Fruit fly (Drosophila melanogaster) whole organism, embryonic: Measurements from ENCODE around the gene Prx4.

Source experiments
- ATbp ChIP-seq: fragments of 200-800 bp; sonication (Bioruptor generic); optimal IDR thresholded peaks from 2 replicates; lab custom pipeline; 2017; ENCODE audit warnings: missing biosample characterization, mild to moderate bottlenecking, missing genetic modification characterization, missing genetic modification reagents
- Adf1 ChIP-seq: fragments of 200-800 bp; sonication (Bioruptor generic); IDR thresholded peaks from 2 replicates; pipeline ENCODE4 v1.3.6; 2022; ENCODE audit warnings: missing biosample characterization, missing genetic modification characterization
- Aef1 ChIP-seq: fragments of 200-800 bp; sonication (Bioruptor generic); IDR thresholded peaks from 3 replicates; pipeline ENCODE4 v1.3.6; 2022; ENCODE audit warnings: missing biosample characterization, missing genetic modification characterization
- Awh ChIP-seq: fragments of 200-800 bp; sonication (Bioruptor generic); IDR thresholded peaks from 2 replicates; pipeline ENCODE4, ENCODE4 v1.3.6; 2022; ENCODE audit warnings: missing biosample characterization, missing genetic modification characterization
- CG10979 ChIP-seq: fragments of 200-800 bp; sonication (Bioruptor generic); optimal IDR thresholded peaks from 2 replicates; lab custom pipeline; 2018; ENCODE audit warnings: missing biosample characterization, mild to moderate bottlenecking, missing genetic modification characterization, moderate library complexity
- CG14014 ChIP-seq: fragments of 200-800 bp; sonication (Bioruptor generic); IDR thresholded peaks from 2 replicates; pipeline ENCODE4 v1.3.6; 2022; ENCODE audit warnings: missing biosample characterization, missing genetic modification characterization
- CG15696 ChIP-seq: fragments of 200-800 bp; sonication (Bioruptor generic); optimal IDR thresholded peaks from 2 replicates; lab custom pipeline; 2019; ENCODE audit warnings: missing biosample characterization, mild to moderate bottlenecking, missing genetic modification characterization, moderate library complexity
- CG17361 ChIP-seq: fragments of 200-800 bp; sonication (Bioruptor generic); IDR thresholded peaks from 3 replicates; pipeline ENCODE4 v1.3.6; 2022; ENCODE audit warnings: missing biosample characterization, missing genetic modification characterization
- CG18599 ChIP-seq: fragments of 200-800 bp; sonication (Bioruptor generic); optimal IDR thresholded peaks from 3 replicates; lab custom pipeline; 2017; ENCODE audit warnings: missing biosample characterization, missing genetic modification characterization, mild to moderate bottlenecking, moderate library complexity, missing genetic modification reagents
- CG2889 ChIP-seq: fragments of 200-800 bp; sonication (Bioruptor generic); IDR thresholded peaks from 3 replicates; pipeline ENCODE4 v1.3.6; 2022; ENCODE audit warnings: missing biosample characterization, missing genetic modification characterization
- CG30020 ChIP-seq: fragments of 200-800 bp; optimal IDR thresholded peaks from 2 replicates; lab custom pipeline; 2019; ENCODE audit warnings: missing biosample characterization, mild to moderate bottlenecking, missing genetic modification characterization, moderate library complexity
- CG30431 ChIP-seq: fragments of 200-800 bp; sonication (Bioruptor generic); optimal IDR thresholded peaks from 2 replicates; lab custom pipeline; 2017; ENCODE audit warnings: missing biosample characterization, missing genetic modification characterization
- CG34422 ChIP-seq: fragments of 200-800 bp; sonication (Bioruptor generic); IDR thresholded peaks from 3 replicates; pipeline ENCODE4 v1.3.6; 2022; ENCODE audit warnings: missing biosample characterization, missing genetic modification characterization
- CG3838 ChIP-seq: fragments of 200-800 bp; sonication (Bioruptor generic); optimal IDR thresholded peaks from 3 replicates; lab custom pipeline; 2016; ENCODE audit warnings: missing biosample characterization, missing genetic modification characterization
- CG6654 ChIP-seq: fragments of 200-800 bp; sonication (Bioruptor generic); optimal IDR thresholded peaks from 2 replicates; lab custom pipeline; 2017; ENCODE audit warnings: missing biosample characterization, mild to moderate bottlenecking, missing genetic modification characterization
- CG7963 ChIP-seq: fragments of 200-800 bp; sonication (Bioruptor generic); IDR thresholded peaks from 3 replicates; pipeline ENCODE4 v1.3.6; 2022; ENCODE audit warnings: missing biosample characterization, missing genetic modification characterization; ENCODE audit not compliant: partially characterized antibody
- Dek ChIP-seq: fragments of 200-800 bp; sonication (Bioruptor generic); optimal IDR thresholded peaks from 3 replicates; lab custom pipeline; 2019; ENCODE audit warnings: missing biosample characterization, mild to moderate bottlenecking, missing genetic modification characterization, moderate library complexity
- Doc3 ChIP-seq: fragments of 200-800 bp; sonication (Bioruptor generic); IDR thresholded peaks from 3 replicates; pipeline ENCODE4 v1.3.6; 2022; ENCODE audit warnings: missing biosample characterization, missing genetic modification characterization; ENCODE audit not compliant: partially characterized antibody
- Kr ChIP-seq: fragments of 200-800 bp; sonication (Bioruptor generic); optimal IDR thresholded peaks from 2 replicates; lab custom pipeline; 2017; ENCODE audit warnings: missing biosample characterization, mild to moderate bottlenecking, missing genetic modification characterization
- NC2β ChIP-seq: fragments of 200-800 bp; sonication (Bioruptor generic); optimal IDR thresholded peaks from 2 replicates; lab custom pipeline; 2016; ENCODE audit warnings: missing biosample characterization, missing genetic modification characterization
- Oli ChIP-seq: fragments of 200-800 bp; sonication (Bioruptor generic); optimal IDR thresholded peaks from 2 replicates; lab custom pipeline; 2018; ENCODE audit warnings: missing biosample characterization, mild to moderate bottlenecking, missing genetic modification characterization, moderate library complexity
- Ravus ChIP-seq: fragments of 200-800 bp; sonication (Bioruptor generic); IDR thresholded peaks from 2 replicates; pipeline ENCODE4 v1.3.6; 2022; ENCODE audit warnings: missing biosample characterization, missing genetic modification characterization
- Rfx ChIP-seq: fragments of 200-800 bp; sonication (Bioruptor generic); IDR thresholded peaks from 2 replicates; pipeline ENCODE4 v1.3.6; 2022; ENCODE audit warnings: missing biosample characterization, missing genetic modification characterization
- Six4 ChIP-seq: fragments of 200-800 bp; sonication (Bioruptor generic); optimal IDR thresholded peaks from 2 replicates; lab custom pipeline; 2016; ENCODE audit warnings: missing biosample characterization, missing genetic modification characterization
- Spps ChIP-seq: fragments of 200-800 bp; sonication (Bioruptor generic); optimal IDR thresholded peaks from 2 replicates; lab custom pipeline; 2018; ENCODE audit warnings: missing biosample characterization, mild to moderate bottlenecking, missing genetic modification characterization
- Sry-β ChIP-seq: fragments of 200-800 bp; sonication (Bioruptor generic); optimal IDR thresholded peaks from 2 replicates; lab custom pipeline; 2018; ENCODE audit warnings: missing biosample characterization, mild to moderate bottlenecking, missing genetic modification characterization, moderate library complexity
- ac ChIP-seq: fragments of 200-800 bp; sonication (Bioruptor generic); optimal IDR thresholded peaks from 3 replicates; lab custom pipeline; 2017; ENCODE audit warnings: missing biosample characterization, mild to moderate bottlenecking, missing genetic modification characterization
- ara ChIP-seq: fragments of 200-800 bp; sonication (Bioruptor generic); IDR thresholded peaks from 2 replicates; pipeline ENCODE4 v1.3.6; 2022; ENCODE audit warnings: missing biosample characterization, missing genetic modification characterization
- bsh ChIP-seq, 2 experiments: fragments of 200-800 bp; sonication (Bioruptor generic); optimal IDR thresholded peaks; 2 replicates each; lab custom pipeline; 2017 to 2018; ENCODE audit warnings: mild to moderate bottlenecking in 2 of 2, missing biosample characterization in 2 of 2, missing genetic modification characterization in 2 of 2, moderate library complexity in 1 of 2
- corto ChIP-seq: fragments of 200-800 bp; sonication (Bioruptor generic); optimal IDR thresholded peaks from 2 replicates; lab custom pipeline; 2016; ENCODE audit warnings: missing biosample characterization, mild to moderate bottlenecking, missing genetic modification characterization, moderate library complexity
- da ChIP-seq: fragments of 200-800 bp; sonication (Bioruptor generic); optimal IDR thresholded peaks from 2 replicates; lab custom pipeline; 2016; ENCODE audit warnings: missing biosample characterization, missing genetic modification characterization
- gsb ChIP-seq: fragments of 200-800 bp; sonication (Bioruptor generic); IDR thresholded peaks from 2 replicates; pipeline ENCODE4 v1.3.6; 2022; ENCODE audit warnings: missing biosample characterization, missing genetic modification characterization
- gt ChIP-seq: fragments of 200-800 bp; sonication (Bioruptor generic); IDR thresholded peaks from 2 replicates; pipeline ENCODE4 v1.3.6; 2022; ENCODE audit warnings: missing biosample characterization, missing genetic modification characterization
- hth ChIP-seq: fragments of >200 bp; optimal IDR thresholded peaks from 2 replicates; lab custom pipeline; 2017; ENCODE audit warnings: inconsistent platforms
- jing ChIP-seq: fragments of 200-800 bp; sonication (Bioruptor generic); optimal IDR thresholded peaks from 2 replicates; lab custom pipeline; 2018; ENCODE audit warnings: missing biosample characterization, mild to moderate bottlenecking, missing genetic modification characterization
- jumu ChIP-seq: fragments of 200-800 bp; sonication (Bioruptor generic); optimal IDR thresholded peaks from 3 replicates; lab custom pipeline; 2016; ENCODE audit warnings: missing biosample characterization, missing genetic modification characterization
- kay ChIP-seq: fragments of 200-800 bp; sonication (Bioruptor generic); optimal IDR thresholded peaks from 2 replicates; lab custom pipeline; 2016; ENCODE audit warnings: missing biosample characterization, missing genetic modification characterization
- lab ChIP-seq: fragments of 200-800 bp; sonication (Bioruptor generic); optimal IDR thresholded peaks from 3 replicates; lab custom pipeline; 2017; ENCODE audit warnings: missing biosample characterization, missing genetic modification characterization, mild to moderate bottlenecking, moderate library complexity, missing genetic modification reagents
- mam ChIP-seq: fragments of 200-800 bp; sonication (Bioruptor generic); optimal IDR thresholded peaks from 3 replicates; lab custom pipeline; 2016; ENCODE audit warnings: missing biosample characterization, missing genetic modification characterization
- nmo ChIP-seq: fragments of 200-800 bp; sonication (Bioruptor generic); optimal IDR thresholded peaks from 2 replicates; lab custom pipeline; 2018; ENCODE audit warnings: missing biosample characterization, mild to moderate bottlenecking, missing genetic modification characterization, moderate library complexity
- nom ChIP-seq: fragments of 200-800 bp; sonication (Bioruptor generic); optimal IDR thresholded peaks from 2 replicates; lab custom pipeline; 2017; ENCODE audit warnings: missing biosample characterization, missing genetic modification characterization, mild to moderate bottlenecking, moderate library complexity, missing genetic modification reagents
- pfk ChIP-seq: fragments of 200-800 bp; sonication (Bioruptor generic); optimal IDR thresholded peaks from 2 replicates; lab custom pipeline; 2018; ENCODE audit warnings: missing biosample characterization, mild to moderate bottlenecking, missing genetic modification characterization, moderate library complexity
- pros ChIP-seq: fragments of 200-800 bp; sonication (Bioruptor generic); optimal IDR thresholded peaks from 3 replicates; lab custom pipeline; 2019; ENCODE audit warnings: missing biosample characterization, mild to moderate bottlenecking, missing genetic modification characterization, moderate library complexity
- repo ChIP-seq: fragments of 200-800 bp; sonication (Bioruptor generic); optimal IDR thresholded peaks from 2 replicates; lab custom pipeline; 2016; ENCODE audit warnings: missing biosample characterization, missing genetic modification characterization
- shn ChIP-seq: fragments of 200-800 bp; sonication (Bioruptor generic); optimal IDR thresholded peaks from 3 replicates; lab custom pipeline; 2016; ENCODE audit warnings: missing biosample characterization, missing genetic modification characterization
- sisA ChIP-seq: fragments of 200-800 bp; sonication (Bioruptor generic); IDR thresholded peaks from 2 replicates; pipeline ENCODE4 v1.3.6; 2022; ENCODE audit warnings: missing biosample characterization, missing genetic modification characterization
- tup ChIP-seq: fragments of 200-800 bp; sonication (Bioruptor generic); optimal IDR thresholded peaks from 2 replicates; lab custom pipeline; 2016; ENCODE audit warnings: missing biosample characterization, mild to moderate bottlenecking, missing genetic modification characterization, moderate library complexity
- yki ChIP-seq: fragments of >200 bp; optimal IDR thresholded peaks from 3 replicates; lab custom pipeline; 2018
- zfh1 ChIP-seq: fragments of 200-800 bp; sonication (Bioruptor generic); IDR thresholded peaks from 3 replicates; pipeline ENCODE4 v1.3.6; 2022; ENCODE audit warnings: missing biosample characterization, missing genetic modification characterization

Gene Prx4

DNA sequence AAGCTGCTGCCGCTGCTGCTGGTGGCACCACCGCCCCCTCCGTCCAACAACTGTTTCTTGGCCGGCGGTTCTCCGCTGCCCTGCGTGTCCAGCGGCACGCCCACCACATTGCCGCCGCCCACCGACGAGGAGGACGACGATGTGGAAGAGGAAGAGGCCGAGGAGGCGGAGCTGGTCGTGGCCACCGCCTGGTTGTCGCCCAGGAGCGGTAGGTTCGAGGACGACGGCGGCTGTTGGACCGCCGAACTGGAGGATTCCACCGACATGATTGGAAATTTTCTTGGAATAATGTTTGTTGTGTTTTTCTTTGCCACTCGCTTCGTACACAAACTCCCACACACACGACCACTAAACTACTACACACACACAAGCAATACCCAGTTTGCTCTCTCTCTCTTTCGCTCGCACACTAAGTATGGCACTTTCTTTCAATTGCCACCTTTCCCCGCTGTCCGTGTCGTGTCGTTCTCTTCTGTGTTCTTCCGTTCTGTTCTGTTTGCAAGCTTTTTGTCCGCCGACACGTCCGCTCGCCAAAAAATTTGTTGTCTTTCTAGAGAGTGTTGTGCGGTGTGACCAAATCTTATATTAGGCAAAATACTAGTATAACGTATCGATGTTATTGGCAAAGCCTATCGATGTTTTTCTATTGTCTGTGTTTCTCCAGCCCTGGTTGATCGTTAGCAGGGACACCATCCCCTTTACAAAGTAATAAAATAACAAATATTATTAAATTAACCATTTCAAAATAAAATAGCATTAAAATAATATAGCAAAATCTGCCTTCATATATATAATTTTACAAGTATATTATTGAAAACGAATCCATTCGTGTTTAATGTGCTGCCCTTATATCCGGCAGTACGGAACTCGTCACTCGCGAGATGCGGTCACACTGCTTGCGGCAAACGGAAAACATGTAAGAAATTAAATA lies 28.4 kb downstream of the Prx4 start, which contains the start of the genes CG32486 and PAN3 (continued):
- TF ChIP-seq CG18599 (GFP tag; lab: Kevin White, UChicago) (peak; percentile 53), Six4 (no peak), ac (GFP tag; lab: Kevin White, UChicago) (no peak), CG34422 (peak; percentile 87), nmo (GFP tag; lab: Kevin White, UChicago) (peak; percentile 83), CG7963 (GFP tag; lab: Robert Waterston, UW) (peak; percentile 69), pros (GFP tag; lab: Kevin White, UChicago) (peak; percentile 82), NC2β (GFP tag; lab: Kevin White, UChicago) (peak; percentile 59), Doc3 (GFP tag; lab: Robert Waterston, UW) (peak; percentile 64), corto (peak; percentile 2), CG2889 (GFP tag; lab: Robert Waterston, UW) (no peak), nom (GFP tag; lab: Kevin White, UChicago) (peak; percentile 72), CG6654 (GFP tag; lab: Kevin White, UChicago) (no peak), tup (GFP tag; lab: Kevin White, UChicago) (no peak), CG30020 (peak; percentile 67), Sry-β (GFP tag; lab: Kevin White, UChicago) (no peak), CG3838 (GFP tag; lab: Kevin White, UChicago) (no peak), lab (GFP tag; lab: Kevin White, UChicago) (peak; percentile 80), CG17361 (GFP tag; lab: Robert Waterston, UW) (peak; percentile 43; the same call in 2 of the 3 replicates), Awh (peak; percentile 51; the same call in 1 of the 2 replicates), repo (GFP tag; lab: Kevin White, UChicago) (peak; percentile 70), Ravus (GFP tag; lab: Robert Waterston, UW) (no peak), Aef1 (GFP tag; lab: Robert Waterston, UW) (no peak), CG30431 (GFP tag; lab: Kevin White, UChicago) (no peak), zfh1 (peak; percentile 55; the same call in 1 of the 3 replicates), CG10979 (tag; lab: Kevin White, UChicago) (no peak), jing (GFP tag; lab: Kevin White, UChicago) (no peak), sisA (GFP tag; lab: Robert Waterston, UW) (peak; percentile 20; the same call in 1 of the 2 replicates), Kr (GFP tag; lab: Kevin White, UChicago) (no peak), Dek (tag; lab: Kevin White, UChicago) (peak; percentile 70), CG14014 (GFP tag; lab: Robert Waterston, UW) (no peak), gsb (GFP tag; lab: Robert Waterston, UW) (peak; percentile 38), yki (no peak), jumu (GFP tag; lab: Kevin White, UChicago) (no peak), kay (no peak), hth (lab: Kevin White, UChicago) (no peak), da (GFP tag; lab: Kevin White, UChicago) (no peak), mam (GFP tag; lab: Kevin White, UChicago) (no peak), shn (GFP tag; lab: Kevin White, UChicago) (no peak), Rfx (GFP tag; lab: Robert Waterston, UW) (peak; percentile 65), gt (no peak), bsh (GFP tag; optimal IDR thresholded peaks at IDR 0.05; lab: Kevin White, UChicago) (peak in 1 of 2 experiments; percentile 14), Adf1 (GFP tag; lab: Robert Waterston, UW) (peak; percentile 67), Spps (tag; lab: Kevin White, UChicago) (no peak), CG15696 (tag; lab: Kevin White, UChicago) (peak; percentile 17), pfk (GFP tag; lab: Kevin White, UChicago) (peak; percentile 64), ATbp (GFP tag; lab: Kevin White, UChicago) (peak; percentile 21), Oli (peak; percentile 9), ara (no peak)
